Worm (Caenorhabditis elegans) whole organism, L3 larva: Measurements from ENCODE around the gene cest-9.2.

Experiments used
- ama-1 ChIP-seq: fragments of 150-350 bp; optimal IDR thresholded peaks from 2 replicates; lab custom pipeline; 2018
- mml-1 ChIP-seq: fragments of 150-350 bp; sonication (generic microtip); optimal IDR thresholded peaks from 3 replicates; lab custom pipeline; 2014; ENCODE audit warnings: missing biosample characterization, missing genetic modification characterization
- nhr-11 ChIP-seq: fragments of 150-350 bp; optimal IDR thresholded peaks from 2 replicates; lab custom pipeline; 2014; ENCODE audit warnings: missing biosample characterization, missing genetic modification characterization
- pqm-1 ChIP-seq: fragments of 150-350 bp; optimal IDR thresholded peaks from 2 replicates; lab custom pipeline; 2017; ENCODE audit warnings: missing biosample characterization, missing genetic modification characterization, inconsistent platforms
- snpc-4 ChIP-seq: fragments of 150-350 bp; optimal IDR thresholded peaks from 2 replicates; lab custom pipeline; 2014; ENCODE audit warnings: missing biosample characterization, missing genetic modification characterization
- zag-1 ChIP-seq: fragments of 150-350 bp; optimal IDR thresholded peaks from 2 replicates; lab custom pipeline; 2014; ENCODE audit warnings: missing biosample characterization, missing genetic modification characterization

DNA sequence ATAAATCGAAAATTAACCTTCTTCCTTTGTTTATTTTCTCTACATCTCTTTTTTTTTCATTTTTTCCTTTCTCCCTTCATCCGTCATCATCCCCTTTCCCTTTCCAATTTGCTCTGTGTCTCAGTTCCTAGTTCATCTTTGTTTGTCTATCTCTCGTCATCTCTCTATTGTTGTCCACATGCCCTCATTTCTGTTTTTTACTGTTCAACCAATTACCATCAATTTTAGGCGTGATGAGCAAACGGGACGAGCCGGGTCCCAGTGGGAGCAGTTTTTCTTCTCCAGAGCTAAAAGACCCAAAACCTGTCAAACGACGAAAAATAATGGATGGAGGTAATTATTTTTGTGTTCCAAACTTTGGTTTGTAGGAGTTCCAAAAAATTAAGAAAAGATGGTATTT is 13.5 kb downstream of the cest-9.2 start, which contains the start of gene C23H4.6:
- TF ChIP-seq mml-1 (tag; lab: Kevin White, UChicago), result no peak
- no peak for TF ChIP-seq zag-1 (tag; lab: Kevin White, UChicago)
- no peak for TF ChIP-seq ama-1 (lab: Kevin White, UChicago)
- no peak for TF ChIP-seq pqm-1 (tag; lab: Kevin White, UChicago)
- TF ChIP-seq snpc-4 (tag; lab: Kevin White, UChicago), result no peak
- TF ChIP-seq nhr-11, result no peak
